Worm (Caenorhabditis elegans) whole organism, midembryonic: Measurements from ENCODE around the gene ucp-4.

Experiments used
- T22C8.4 ChIP-seq: fragments of 200-800 bp; sonication (Bioruptor generic); IDR thresholded peaks from 2 replicates; pipeline ENCODE4 v1.3.6; 2022; ENCODE audit warnings: missing genetic modification characterization, missing compliant biosample characterization
- flt-1 ChIP-seq: fragments of 200-800 bp; sonication (Bioruptor generic); IDR thresholded peaks from 2 replicates; pipeline ENCODE4 v1.3.6; 2022; ENCODE audit warnings: missing genetic modification characterization, missing compliant biosample characterization
- klf-2 ChIP-seq: fragments of 200-800 bp; sonication (Bioruptor generic); conservative IDR thresholded peaks from 2 replicates; pipeline ENCODE4 v1.3.6; 2022; ENCODE audit warnings: missing genetic modification reagents, missing genetic modification characterization, missing compliant biosample characterization
- med-1 ChIP-seq: sonication (generic microtip); optimal IDR thresholded peaks from 2 replicates; lab custom pipeline; 2017; ENCODE audit warnings: missing genetic modification characterization, mild to moderate bottlenecking, missing compliant biosample characterization, antibody characterized with exemption, missing genetic modification reagents; ENCODE audit not compliant: insufficient read depth
- ztf-29 ChIP-seq: fragments of 200-800 bp; sonication (Bioruptor generic); IDR thresholded peaks from 2 replicates; pipeline ENCODE4 v1.3.6; 2022; ENCODE audit warnings: missing genetic modification reagents, missing genetic modification characterization, missing compliant biosample characterization

DNA sequence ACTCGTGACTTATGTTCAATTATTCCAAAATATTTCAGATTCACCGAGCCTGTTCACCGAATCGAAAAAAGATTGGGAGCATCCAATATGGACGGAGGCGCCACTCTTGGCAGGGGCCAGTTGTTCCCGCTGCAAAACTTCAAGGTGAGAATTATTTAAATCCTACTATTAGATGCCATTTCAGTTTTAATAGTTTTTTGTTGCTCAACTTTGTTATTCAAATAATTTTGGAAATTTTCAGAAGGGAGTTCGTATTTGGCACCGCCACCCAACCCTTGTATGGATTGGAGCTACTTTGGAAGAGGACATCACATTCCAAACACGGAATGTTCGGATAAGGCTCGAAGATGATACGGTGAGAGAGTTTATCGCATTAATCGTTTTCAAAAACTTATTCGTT lies 52.0 kb downstream of the ucp-4 start, which contains the start of gene hum-2:
- no peak for TF ChIP-seq ztf-29 (GFP tag; lab: Robert Waterston, UW)
- no peak for TF ChIP-seq med-1
- no peak for TF ChIP-seq flt-1 (GFP tag; lab: Robert Waterston, UW)
- TF ChIP-seq T22C8.4 (GFP tag; lab: Robert Waterston, UW) = no peak
- no peak for TF ChIP-seq klf-2
